Fruit fly (Drosophila melanogaster): ENCODE data around the gene CAH16.

DNA sequence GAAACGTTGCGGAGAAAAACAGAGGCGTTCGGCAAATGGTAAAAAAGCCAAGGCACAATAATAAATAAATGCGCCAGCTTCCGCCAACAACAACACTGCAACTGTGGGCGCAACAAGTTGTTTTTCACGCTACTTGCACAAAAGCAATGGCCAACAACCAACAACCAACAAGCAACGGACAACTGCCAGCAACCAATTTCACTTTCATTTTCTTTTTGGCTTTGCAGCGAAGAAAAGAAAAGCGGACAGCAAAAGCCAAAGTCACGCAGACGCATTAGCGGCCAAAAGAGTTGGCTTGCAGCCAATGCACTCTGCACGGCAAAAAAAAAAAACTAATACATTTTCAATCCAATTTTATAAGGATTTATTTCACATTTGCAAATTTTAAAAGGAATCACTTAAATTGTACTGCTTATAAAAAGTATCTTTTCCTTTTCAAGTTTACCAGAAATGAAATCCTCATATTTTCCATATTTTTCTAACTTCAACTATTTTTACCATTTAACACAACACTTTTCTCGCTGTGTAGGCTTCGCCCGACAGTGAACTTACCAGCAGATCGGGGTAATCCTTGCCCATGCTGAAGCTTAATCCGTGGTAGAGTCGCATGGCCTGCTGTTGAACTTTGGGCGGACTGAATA is 8.8 kb upstream of the CAH16 start:
- peak; percentile 31 for TF ChIP-seq CG34406 (GFP tag; optimal IDR thresholded peaks at IDR 0.05)
- TF ChIP-seq salr (GFP tag; optimal IDR thresholded peaks at IDR 0.05): peak in 1 of 2 experiments; percentile 47
- no peak for TF ChIP-seq Sox15 (GFP tag; optimal IDR thresholded peaks at IDR 0.05)
- TF ChIP-seq Sox102F (GFP tag; optimal IDR thresholded peaks at IDR 0.05): no peak
